Worm (Caenorhabditis elegans) whole organism, L3 larva: ENCODE data around the gene ZK616.61.
"Not testable (repeated sequence)": the region's sequence is repeated elsewhere in the genome, so short reads cannot be mapped to it uniquely, and the experiment has no call there.

ENCODE experiments used
- ama-1 ChIP-seq: fragments of 150-350 bp; optimal IDR thresholded peaks from 2 replicates; lab custom pipeline; 2018
- ceh-16 ChIP-seq: sonication (generic microtip); optimal IDR thresholded peaks from 2 replicates; lab custom pipeline; 2017; ENCODE audit warnings: missing biosample characterization, missing genetic modification characterization
- ceh-9 ChIP-seq: sonication (generic microtip); optimal IDR thresholded peaks from 2 replicates; lab custom pipeline; 2018; ENCODE audit warnings: missing biosample characterization, missing genetic modification characterization
- egl-27 ChIP-seq: sonication (generic microtip); optimal IDR thresholded peaks from 4 replicates; lab custom pipeline; 2017; ENCODE audit warnings: missing biosample characterization, missing genetic modification reagents, missing genetic modification characterization
- egl-5 ChIP-seq: fragments of 150-350 bp; optimal IDR thresholded peaks from 2 replicates; lab custom pipeline; 2017; ENCODE audit warnings: missing biosample characterization, missing genetic modification reagents, missing genetic modification characterization, inconsistent platforms
- elt-1 ChIP-seq: fragments of 150-350 bp; optimal IDR thresholded peaks from 2 replicates; lab custom pipeline; 2014; ENCODE audit warnings: missing biosample characterization, missing genetic modification characterization
- eor-1 ChIP-seq, 2 experiments: fragments of 150-350 bp; optimal IDR thresholded peaks; 2 replicates each; lab custom pipeline; 2014 to 2018; ENCODE audit warnings: missing biosample characterization in 2 of 2, missing genetic modification characterization in 2 of 2
- fkh-2 ChIP-seq: fragments of 150-350 bp; optimal IDR thresholded peaks from 2 replicates; lab custom pipeline; 2014; ENCODE audit warnings: missing biosample characterization, missing genetic modification reagents, missing genetic modification characterization
- hmg-11 ChIP-seq: sonication (generic microtip); optimal IDR thresholded peaks from 2 replicates; lab custom pipeline; 2016; ENCODE audit warnings: missing genetic modification characterization, missing compliant biosample characterization
- jun-1 ChIP-seq: fragments of 150-350 bp; optimal IDR thresholded peaks from 2 replicates; lab custom pipeline; 2014; ENCODE audit warnings: missing biosample characterization, missing genetic modification reagents, missing genetic modification characterization
- lsy-12 ChIP-seq: sonication (generic microtip); optimal IDR thresholded peaks from 2 replicates; lab custom pipeline; 2016; ENCODE audit warnings: mild to moderate bottlenecking, missing genetic modification characterization, missing compliant biosample characterization
- mml-1 ChIP-seq: fragments of 150-350 bp; sonication (generic microtip); optimal IDR thresholded peaks from 3 replicates; lab custom pipeline; 2014; ENCODE audit warnings: missing biosample characterization, missing genetic modification characterization
- nhr-12 ChIP-seq: fragments of 150-350 bp; optimal IDR thresholded peaks from 2 replicates; lab custom pipeline; 2014; ENCODE audit warnings: missing biosample characterization, missing genetic modification characterization
- nhr-25 ChIP-seq: sonication (generic microtip); optimal IDR thresholded peaks from 2 replicates; lab custom pipeline; 2017; ENCODE audit warnings: missing biosample characterization, missing genetic modification characterization
- nhr-43 ChIP-seq: sonication (generic microtip); optimal IDR thresholded peaks from 2 replicates; lab custom pipeline; 2016; ENCODE audit warnings: mild to moderate bottlenecking, missing genetic modification characterization, missing compliant biosample characterization; ENCODE audit not compliant: poor library complexity, severe bottlenecking
- nhr-67 ChIP-seq: fragments of 150-350 bp; optimal IDR thresholded peaks from 2 replicates; lab custom pipeline; 2014; ENCODE audit warnings: missing biosample characterization, missing genetic modification characterization
- pqm-1 ChIP-seq: fragments of 150-350 bp; optimal IDR thresholded peaks from 2 replicates; lab custom pipeline; 2017; ENCODE audit warnings: missing biosample characterization, missing genetic modification characterization, inconsistent platforms
- unc-62 ChIP-seq: fragments of 150-350 bp; sonication (generic microtip); optimal IDR thresholded peaks from 4 replicates; lab custom pipeline; 2014; ENCODE audit warnings: missing biosample characterization, missing genetic modification reagents, missing genetic modification characterization
- ztf-4 ChIP-seq: fragments of 150-350 bp; optimal IDR thresholded peaks from 2 replicates; lab custom pipeline; 2014; ENCODE audit warnings: missing biosample characterization, missing genetic modification characterization

ZK616.61 gene

DNA sequence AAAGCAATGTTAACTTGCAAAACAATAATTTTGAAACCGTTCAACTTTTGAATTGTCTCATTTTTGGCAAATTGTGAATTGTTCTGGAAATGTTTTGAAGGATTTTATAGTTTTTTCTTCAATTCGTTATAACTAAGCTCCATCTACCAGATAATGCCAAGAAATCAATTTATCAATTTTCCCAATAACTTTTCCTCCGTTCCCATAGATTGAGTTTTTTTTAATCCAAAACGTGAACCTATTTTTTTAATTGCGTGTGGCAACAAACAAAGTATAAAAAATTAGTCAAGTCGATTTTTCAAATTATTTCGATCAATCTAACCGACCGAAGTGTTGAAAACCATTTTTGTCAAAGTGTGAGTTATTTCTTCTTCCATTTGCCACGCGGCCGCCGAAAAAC lies 47.2 kb downstream of the ZK616.61 start, which contains the start of gene Y4C6A.4:
Gene Y4C6A.4 (plus strand): TSS at position 301 of the 400 bp plus-strand sequence.
- TF ChIP-seq unc-62 (GFP tag; lab: Kevin White, UChicago) (no peak), lsy-12 (no peak), nhr-25 (tag; lab: Kevin White, UChicago) (no peak), ceh-9 (tag; lab: Kevin White, UChicago) (no peak), nhr-67 (tag; lab: Kevin White, UChicago) (no peak), hmg-11 (tag; lab: Kevin White, UChicago) (no peak), mml-1 (no peak), eor-1 (tag; optimal IDR thresholded peaks at IDR 0.05; lab: Kevin White, UChicago) (no peak), nhr-43 (no peak), fkh-2 (tag; lab: Kevin White, UChicago) (no peak), pqm-1 (tag; lab: Kevin White, UChicago) (no peak), ztf-4 (tag; lab: Kevin White, UChicago) (no peak), jun-1 (tag; lab: Kevin White, UChicago) (no peak), ama-1 (lab: Kevin White, UChicago) (no peak), nhr-12 (tag; lab: Kevin White, UChicago) (no peak), ceh-16 (tag; lab: Kevin White, UChicago) (no peak), egl-27 (tag; lab: Kevin White, UChicago) (no peak)
- TF ChIP-seq, all 47 proteins: peak for 0

DNA sequence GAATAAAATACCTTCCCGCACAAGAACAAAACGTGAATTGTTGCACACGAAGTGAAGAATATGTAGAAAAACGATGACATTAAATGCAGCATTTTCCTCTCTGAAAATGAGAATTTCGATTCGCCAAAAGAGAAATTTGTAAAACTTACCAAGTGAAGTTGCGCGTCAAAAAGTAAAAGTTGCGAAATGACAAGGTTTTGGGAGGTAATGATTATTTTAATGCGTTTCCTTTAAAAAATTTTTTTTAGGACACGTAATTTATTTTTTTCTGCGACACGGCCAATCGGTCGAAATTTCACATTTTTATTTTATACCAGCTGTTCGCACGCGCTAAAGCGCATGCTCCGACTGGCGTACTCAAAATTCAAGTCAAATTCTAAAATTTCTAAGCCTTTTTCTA lies 50.6 kb downstream of the ZK616.61 start, which contains the start of gene Y4C6A.3:
Gene Y4C6A.3 (minus strand): TSS at position 101 of the 400 bp plus-strand sequence.
- TF ChIP-seq pqm-1 (tag; lab: Kevin White, UChicago); elt-1; egl-5: not testable (repeated sequence)
- TF ChIP-seq, all 47 proteins: peak for 0; not testable (repeated sequence) for 47
